Fruit fly (Drosophila melanogaster): ENCODE data around the gene Tmf.

Tmf gene

DNA sequence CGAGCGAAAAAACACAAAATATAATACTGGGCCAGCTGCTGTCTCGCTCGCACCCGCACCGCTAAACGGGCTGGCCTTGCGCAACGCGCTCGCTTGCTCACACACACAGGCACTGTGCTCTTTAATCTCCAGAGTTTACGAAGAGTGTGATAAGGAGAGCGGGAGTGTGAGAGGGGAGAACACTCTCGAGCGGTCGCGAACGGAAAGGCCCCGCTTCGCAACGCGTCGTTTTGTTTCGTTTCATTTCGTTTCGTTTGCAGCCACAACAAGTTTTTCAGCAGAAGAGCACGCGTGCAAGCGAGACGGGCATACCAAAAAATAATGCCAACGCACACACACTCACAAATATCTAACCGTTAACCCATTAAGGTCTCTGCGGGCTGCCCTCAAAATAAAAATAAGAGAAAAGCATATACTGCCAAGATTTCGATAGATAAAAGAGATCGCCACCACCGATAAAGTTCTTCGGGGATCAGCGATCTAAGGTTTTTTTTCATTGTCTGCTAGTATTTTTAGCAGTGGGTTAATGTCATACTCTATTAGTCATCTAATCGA lies 17.5 kb downstream of the Tmf start (continued):
- TF ChIP-seq dpn (GFP tag; optimal IDR thresholded peaks at IDR 0.05) (peak; percentile 21 to 38), Dll (GFP tag; IDR thresholded peaks at IDR 0.05; ENCODE audit: partially characterized antibody) (0 out of 4 replicates have a peak, but pooled peaks have one; percentile 17), Taf1 (GFP tag; IDR thresholded peaks at IDR 0.05) (peak; percentile 55; the same call in 1 of the 2 replicates), salm (tag; optimal IDR thresholded peaks at IDR 0.05) (no peak), Atf6 (GFP tag; IDR thresholded peaks at IDR 0.05) (peak; percentile 50; the same call in 1 of the 2 replicates), Stat92E (GFP tag; optimal IDR thresholded peaks at IDR 0.05) (peak in 1 of 3 experiments; percentile 74), Scr (GFP tag; IDR thresholded peaks at IDR 0.05; ENCODE audit: partially characterized antibody) (peak; percentile 45), CG8281 (tag; optimal IDR thresholded peaks at IDR 0.05) (peak; percentile 12), Lhr (GFP tag; optimal IDR thresholded peaks at IDR 0.05) (no peak), CG17802 (tag; optimal IDR thresholded peaks at IDR 0.05) (no peak), CG17568 (GFP tag; optimal IDR thresholded peaks at IDR 0.05) (no peak), gfzf (GFP tag; optimal IDR thresholded peaks at IDR 0.05) (no peak), abd-A (tag; optimal IDR thresholded peaks at IDR 0.05) (peak; percentile 96), CG6854 (GFP tag; optimal IDR thresholded peaks at IDR 0.05) (peak; percentile 52), CG6272 (GFP tag; IDR thresholded peaks at IDR 0.05) (peak; percentile 41), CG1024 (GFP tag; IDR thresholded peaks at IDR 0.05) (peak; percentile 30; the same call in 1 of the 2 replicates), pnt (GFP tag; optimal IDR thresholded peaks at IDR 0.05) (no peak)

DNA sequence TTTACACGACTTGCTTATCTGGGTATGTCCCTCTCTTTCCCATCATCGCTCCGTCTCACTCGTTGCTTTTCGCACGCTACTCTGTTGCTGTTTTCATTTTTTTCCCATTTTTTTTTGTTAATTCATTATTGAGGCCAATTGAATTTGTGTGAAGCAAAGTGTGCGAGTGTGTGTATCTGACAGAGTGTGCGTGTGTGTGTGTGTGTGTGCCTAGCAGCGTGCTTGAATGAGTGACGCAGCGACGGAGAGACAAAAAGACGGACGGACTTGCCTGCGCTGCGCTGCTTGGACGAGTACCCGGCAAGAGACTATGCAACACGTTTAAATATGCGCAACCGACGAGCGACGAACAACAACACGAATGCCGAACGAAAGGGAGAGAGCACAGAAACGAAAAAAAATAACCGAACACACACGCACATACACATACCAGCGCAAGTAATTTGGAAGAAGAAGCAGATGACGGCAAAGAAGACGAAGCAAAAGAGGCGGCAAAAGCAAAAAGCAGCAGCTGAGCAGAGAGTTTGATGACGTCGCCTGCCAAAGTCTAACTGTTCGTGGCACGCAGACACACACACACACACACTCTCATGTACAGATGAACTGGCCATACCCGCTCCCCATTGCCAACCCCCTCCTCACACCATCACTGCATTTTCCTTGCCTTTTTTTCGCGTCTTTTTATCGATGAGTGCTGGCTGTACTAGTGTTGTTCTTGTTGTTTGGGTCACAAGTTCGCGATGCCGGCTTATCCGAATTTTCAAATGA lies 18.6 kb downstream of the Tmf start:
- TF ChIP-seq CG13287 (GFP tag; IDR thresholded peaks at IDR 0.05; ENCODE audit: partially characterized antibody) (peak; percentile 41; the same call in 1 of the 2 replicates), CG17612 (GFP tag; IDR thresholded peaks at IDR 0.05) (no peak), sqz (GFP tag; optimal IDR thresholded peaks at IDR 0.05) (peak; percentile 98), Scr (GFP tag; IDR thresholded peaks at IDR 0.05; ENCODE audit: partially characterized antibody) (no peak), dpn (GFP tag; optimal IDR thresholded peaks at IDR 0.05) (no peak), CG12769 (tag; optimal IDR thresholded peaks at IDR 0.05) (peak; percentile 46), Kr (GFP tag; optimal IDR thresholded peaks at IDR 0.05) (no peak), fd64A (GFP tag; optimal IDR thresholded peaks at IDR 0.05) (no peak), CG11504 (tag; optimal IDR thresholded peaks at IDR 0.05) (no peak), toy (GFP tag; IDR thresholded peaks at IDR 0.05) (no peak), CG1233 (GFP tag; optimal IDR thresholded peaks at IDR 0.05) (peak; percentile 100), sug (tag; optimal IDR thresholded peaks at IDR 0.05) (no peak), mirr (GFP tag; optimal IDR thresholded peaks at IDR 0.05) (peak; percentile 49), CG13894 (tag; optimal IDR thresholded peaks at IDR 0.05) (peak; percentile 70), chm (GFP tag; IDR thresholded peaks at IDR 0.05) (peak; percentile 29; the same call in 1 of the 2 replicates), zfh2 (GFP tag; optimal IDR thresholded peaks at IDR 0.05) (peak; percentile 89), Asciz (GFP tag; optimal IDR thresholded peaks at IDR 0.05) (no peak), CG7963 (GFP tag; IDR thresholded peaks at IDR 0.05; ENCODE audit: partially characterized antibody) (no peak), Trl (optimal IDR thresholded peaks at IDR 0.05) (peak; percentile 7 to 52), Trl (GFP tag; optimal IDR thresholded peaks at IDR 0.05) (no peak), CG10267 (tag; optimal IDR thresholded peaks at IDR 0.05) (no peak), Pdp1 (GFP tag; optimal IDR thresholded peaks at IDR 0.05) (peak in 1 of 2 experiments; percentile 42), CG17328 (GFP tag; IDR thresholded peaks at IDR 0.05) (no peak), pfk (GFP tag; optimal IDR thresholded peaks at IDR 0.05) (peak; percentile 70), CG1832 (GFP tag; optimal IDR thresholded peaks at IDR 0.05) (peak; percentile 34), tll (GFP tag; optimal IDR thresholded peaks at IDR 0.05) (peak in 1 of 2 experiments; percentile 8), ro (GFP tag; IDR thresholded peaks at IDR 0.05) (no peak), Deaf1 (tag; optimal IDR thresholded peaks at IDR 0.05) (peak; percentile 99), psq (GFP tag; optimal IDR thresholded peaks at IDR 0.05) (peak; percentile 92), rib (GFP tag; IDR thresholded peaks at IDR 0.05) (peak; percentile 53; the same call in 1 of the 2 replicates), D19B (GFP tag; optimal IDR thresholded peaks at IDR 0.05) (no peak)

Data from whole organism, embryonic.